Fruit fly (Drosophila melanogaster) S2 (cell line): Measurements from ENCODE around the gene GIIIspla2.

ENCODE experiments used
- CG8478 ChIP-seq: fragments of >200 bp; optimal IDR thresholded peaks from 2 replicates; lab custom pipeline; 2018
- CTCF ChIP-seq, 2 experiments: fragments of >200 bp; optimal IDR thresholded peaks; 2 replicates each; lab custom pipeline; 2018

The GIIIspla2 gene

DNA sequence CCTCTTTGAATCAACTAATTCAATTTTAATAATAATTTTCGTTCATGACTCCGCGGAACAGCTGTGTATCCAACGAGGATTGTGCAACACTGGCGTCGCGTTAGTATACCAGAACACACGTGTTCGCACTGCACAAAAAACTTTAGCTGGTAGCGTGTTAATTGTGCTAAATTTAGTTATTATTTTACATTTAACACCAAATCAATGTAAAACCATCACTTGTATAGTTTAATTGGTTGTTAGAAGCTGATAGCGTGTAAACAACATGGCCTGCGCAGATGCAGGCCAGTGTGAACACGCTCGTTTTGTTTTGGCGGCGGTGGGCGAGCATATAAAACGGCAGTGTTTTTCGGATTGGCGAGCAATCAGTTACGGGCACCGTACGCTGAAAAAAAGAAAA is at the start of gene GIIIspla2, which contains the start of gene Traf6:
Gene GIIIspla2, plus strand, starts transcription at position 335 of the 400 bp plus-strand sequence.
Gene Traf6, minus strand, starts transcription at position 93 of the 400 bp plus-strand sequence.
- no peak for TF ChIP-seq CG8478
- TF ChIP-seq CTCF (optimal IDR thresholded peaks at IDR 0.05; lab: Kevin White, UChicago): no peak

DNA sequence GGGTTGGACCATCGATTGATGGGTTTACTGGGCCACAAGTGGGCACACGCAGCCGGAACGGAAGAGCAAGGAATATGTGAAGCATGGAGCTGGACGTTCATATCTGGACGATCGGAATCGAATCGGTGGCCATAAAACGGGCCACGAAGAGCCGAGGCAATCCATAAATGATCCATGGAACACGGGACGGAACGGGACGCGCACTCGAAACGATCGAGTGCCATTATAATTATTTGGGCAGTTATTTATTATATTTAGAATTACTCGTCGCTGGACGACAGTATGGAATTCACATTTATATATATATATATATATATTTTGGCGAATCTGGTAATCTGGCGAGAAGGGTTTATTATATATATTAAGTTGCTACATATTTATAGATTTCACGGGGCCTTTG is 49.5 kb upstream of the GIIIspla2 start:
- TF ChIP-seq CG8478 (no peak), CTCF (optimal IDR thresholded peaks at IDR 0.05; lab: Kevin White, UChicago) (no peak)

DNA sequence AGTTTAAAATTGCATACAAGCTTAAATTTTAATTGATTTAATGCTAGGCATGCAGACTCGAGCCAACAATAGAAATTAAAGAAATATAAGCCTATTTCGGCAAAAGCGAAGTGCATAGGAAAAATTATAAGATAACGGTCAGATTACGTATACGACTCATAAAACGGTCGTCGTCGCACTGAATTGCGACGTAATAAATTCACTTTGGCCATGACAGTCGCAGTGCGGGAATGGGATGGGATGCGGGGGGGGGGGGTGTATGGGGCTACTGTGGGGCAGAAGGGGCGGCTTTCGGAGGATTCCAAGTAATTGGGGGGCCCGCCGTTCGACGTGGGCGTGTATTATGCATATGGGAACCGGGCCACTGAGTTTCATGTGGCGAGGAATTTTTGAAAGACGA is 46.4 kb upstream of the GIIIspla2 start:
- no peak for TF ChIP-seq CG8478

DNA sequence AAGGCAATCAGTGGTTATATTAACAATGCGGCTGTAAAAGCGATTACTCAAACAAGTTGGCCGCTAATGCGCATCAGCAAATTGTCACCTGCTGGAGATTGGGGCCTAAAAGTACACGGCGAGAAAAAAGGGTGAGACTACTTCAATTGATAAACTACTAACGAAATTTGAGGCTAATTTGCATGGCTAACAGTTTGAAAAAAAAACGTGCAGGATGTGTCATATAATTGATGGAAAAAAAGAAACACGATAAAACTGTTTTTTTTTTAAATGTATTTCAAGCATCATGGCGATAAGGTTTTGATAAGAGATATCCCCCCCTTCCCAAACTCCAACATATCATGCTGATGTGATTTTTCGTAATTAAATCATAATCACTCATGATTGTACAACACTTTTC is 44.7 kb upstream of the GIIIspla2 start:
- no peak for TF ChIP-seq CTCF (optimal IDR thresholded peaks at IDR 0.05; lab: Kevin White, UChicago)

DNA sequence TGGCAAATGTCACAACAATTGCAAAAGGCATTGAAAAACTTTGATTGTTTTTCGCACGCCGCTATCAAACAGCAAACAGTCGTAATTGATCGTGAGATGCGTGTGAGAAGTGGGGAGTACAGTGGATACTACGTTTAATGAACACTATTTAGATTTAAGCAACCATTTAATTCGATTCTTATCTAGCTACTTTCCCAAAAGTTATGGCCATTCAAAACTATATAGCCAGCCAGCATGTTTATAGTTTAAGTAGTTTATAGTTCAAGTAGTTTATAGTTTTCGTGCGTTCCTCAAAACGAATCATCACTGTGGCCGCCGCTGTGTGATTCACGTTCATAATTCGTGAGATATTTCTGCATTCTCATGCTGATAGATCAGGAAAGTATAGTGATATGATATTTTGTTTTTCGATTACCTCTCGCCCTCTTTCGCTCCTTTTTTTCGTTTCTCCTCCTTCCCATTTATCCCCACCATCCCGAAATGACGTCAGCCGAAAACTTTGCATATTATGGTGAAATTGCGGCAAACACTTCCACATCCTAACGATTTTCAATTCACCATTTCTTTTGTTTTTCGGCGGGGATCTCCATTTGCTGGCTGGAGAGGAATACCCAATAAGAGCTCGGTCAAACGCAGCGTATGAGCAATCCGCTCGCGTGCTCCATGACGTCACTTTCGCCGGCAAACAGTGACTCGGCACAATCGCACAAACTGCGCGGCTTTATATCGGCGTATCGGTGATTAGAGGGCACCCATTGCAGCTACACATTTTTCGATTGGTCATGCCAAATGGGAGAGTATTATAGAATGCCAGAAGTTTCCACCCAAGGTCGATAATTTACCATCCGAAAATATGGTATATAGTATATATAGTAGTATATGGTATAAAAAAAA is 43.8 kb upstream of the GIIIspla2 start:
- TF ChIP-seq CG8478: no peak
- no peak for TF ChIP-seq CTCF (optimal IDR thresholded peaks at IDR 0.05; lab: Kevin White, UChicago)

DNA sequence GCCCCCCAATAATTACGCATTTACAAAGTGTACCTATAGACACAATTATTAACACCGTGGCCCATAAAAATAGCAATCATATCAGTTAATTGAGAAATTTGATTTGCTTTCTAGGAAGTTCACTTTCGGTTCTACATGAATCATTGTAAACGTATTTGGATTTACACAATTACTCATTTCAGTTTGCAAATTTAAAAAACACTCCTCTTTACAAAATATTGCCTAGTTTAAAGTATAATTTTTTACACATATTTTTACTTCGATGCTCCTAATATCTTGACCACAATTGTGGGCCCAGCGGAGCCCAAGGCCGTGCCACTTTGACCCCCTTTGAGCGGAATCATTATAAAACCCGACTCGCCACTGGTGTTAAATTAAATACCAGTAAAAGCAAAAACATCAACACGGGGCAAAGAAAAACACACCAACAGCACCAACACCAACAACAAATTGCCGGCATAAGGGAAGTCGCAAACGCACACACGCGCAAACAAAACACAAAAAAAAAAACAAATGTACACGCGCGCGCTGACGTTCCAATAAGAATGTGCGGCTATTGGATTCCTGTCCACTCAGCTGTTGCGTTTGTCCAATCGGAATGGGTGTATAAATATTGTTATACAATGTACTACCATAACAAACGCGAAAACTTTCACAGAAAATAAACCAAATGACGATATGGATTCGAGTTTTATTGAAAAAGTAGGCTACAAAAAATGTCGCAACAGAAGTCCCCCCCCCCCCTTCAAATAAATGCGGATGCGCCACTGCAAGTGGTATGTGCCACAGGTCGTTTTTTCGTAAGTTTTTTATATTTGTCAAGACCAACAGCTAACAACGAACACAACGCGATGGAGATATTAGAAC is 42.7 kb upstream of the GIIIspla2 start:
- no peak for TF ChIP-seq CTCF (optimal IDR thresholded peaks at IDR 0.05; lab: Kevin White, UChicago)
- TF ChIP-seq CG8478: no peak

DNA sequence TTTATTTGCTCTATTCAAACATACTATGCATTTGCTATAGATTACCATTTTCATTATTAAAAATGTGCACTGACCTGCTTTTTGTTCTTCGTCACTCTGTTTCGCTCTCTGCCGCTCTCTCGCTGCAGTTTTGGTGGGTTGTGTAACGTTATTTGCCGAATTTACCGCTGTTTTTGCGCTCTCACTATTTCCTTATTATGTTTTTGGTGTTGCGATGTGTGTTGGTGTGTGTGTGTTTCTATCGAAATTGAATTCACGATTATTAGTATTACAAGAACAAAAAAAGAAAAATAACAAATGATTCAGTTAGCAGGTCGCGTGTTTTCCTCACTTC is 42.1 kb upstream of the GIIIspla2 start:
- TF ChIP-seq CTCF (optimal IDR thresholded peaks at IDR 0.05; lab: Kevin White, UChicago) (no peak), CG8478 (no peak)

DNA sequence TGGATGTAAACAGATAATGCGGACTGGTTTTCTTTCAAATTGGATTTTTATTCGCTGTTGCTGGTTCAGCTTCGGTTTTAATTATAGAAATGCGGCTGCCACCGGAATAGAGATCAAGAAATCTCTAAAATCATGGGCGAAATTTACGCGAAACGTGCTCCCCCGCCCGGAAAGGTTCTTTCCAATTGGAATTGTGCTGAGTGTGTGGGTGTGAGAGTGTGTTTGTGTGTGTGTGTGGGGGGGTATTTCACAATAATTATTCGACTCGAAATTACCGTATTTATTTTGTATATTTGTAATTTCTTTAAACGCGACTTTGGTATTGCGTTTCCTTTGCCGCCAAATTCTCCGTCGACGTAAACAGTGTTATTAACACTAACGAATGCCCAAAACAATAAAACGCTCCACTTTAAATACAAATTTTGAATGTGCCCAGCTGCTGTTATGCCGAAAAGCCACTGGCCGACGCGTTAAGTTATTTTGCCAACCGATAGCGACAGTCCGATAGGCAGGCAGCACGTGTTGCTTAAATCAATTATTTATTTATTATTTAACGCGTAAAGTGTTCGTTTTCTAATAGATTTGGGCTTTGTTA is 41.6 kb upstream of the GIIIspla2 start, which contains the start of gene Gclc:
Gene Gclc, minus strand, starts transcription at position 431 of the 595 bp plus-strand sequence.
- TF ChIP-seq CG8478: no peak
- no peak for TF ChIP-seq CTCF (optimal IDR thresholded peaks at IDR 0.05; lab: Kevin White, UChicago)

DNA sequence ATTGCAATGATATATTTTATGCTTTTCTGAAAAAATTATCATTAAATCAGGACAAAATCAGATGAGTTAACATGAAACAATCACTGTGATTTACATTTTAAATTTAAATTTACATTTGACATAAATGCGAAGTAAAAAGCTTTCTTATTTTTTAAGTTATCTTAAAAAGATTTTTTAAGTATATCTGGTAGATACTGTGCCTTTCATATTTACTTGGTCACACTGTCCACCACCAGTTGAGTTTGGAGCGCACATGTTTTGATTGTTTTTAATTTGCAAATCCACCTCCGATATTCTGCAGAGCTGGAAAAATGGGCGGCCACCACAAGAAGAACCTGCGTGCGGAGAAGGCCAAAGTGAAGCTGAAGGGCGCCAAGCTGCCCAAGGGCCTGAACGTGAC is 40.6 kb upstream of the GIIIspla2 start, which contains the start of gene CG1575:
Gene CG1575, plus strand, starts transcription at position 200 of the 400 bp plus-strand sequence.
- TF ChIP-seq CG8478 (no peak), CTCF (optimal IDR thresholded peaks at IDR 0.05; lab: Kevin White, UChicago) (no peak)

DNA sequence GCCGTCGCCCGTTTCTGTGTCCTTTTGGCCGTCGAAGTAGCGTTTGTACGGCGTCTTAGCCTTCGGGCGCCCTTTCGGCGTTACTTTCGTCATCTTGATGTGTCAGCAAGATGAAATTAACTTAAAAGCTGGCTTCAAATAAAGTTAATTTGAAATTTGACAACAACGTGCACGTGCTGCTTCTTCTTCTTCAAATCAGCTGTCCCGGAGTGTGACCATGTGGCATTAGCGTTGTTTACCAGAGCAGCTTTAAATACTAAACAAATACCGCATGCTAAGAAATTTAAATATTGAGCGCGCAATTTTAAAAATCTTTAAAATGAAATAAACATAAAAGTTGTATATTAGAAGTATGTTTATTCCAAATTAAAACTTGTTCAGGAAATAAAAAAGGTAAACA is 36.5 kb upstream of the GIIIspla2 start, which contains the start of gene CG2260:
Gene CG2260, minus strand, starts transcription at position 209 of the 400 bp plus-strand sequence.
- no peak for TF ChIP-seq CTCF (optimal IDR thresholded peaks at IDR 0.05; lab: Kevin White, UChicago)
- TF ChIP-seq CG8478: no peak

DNA sequence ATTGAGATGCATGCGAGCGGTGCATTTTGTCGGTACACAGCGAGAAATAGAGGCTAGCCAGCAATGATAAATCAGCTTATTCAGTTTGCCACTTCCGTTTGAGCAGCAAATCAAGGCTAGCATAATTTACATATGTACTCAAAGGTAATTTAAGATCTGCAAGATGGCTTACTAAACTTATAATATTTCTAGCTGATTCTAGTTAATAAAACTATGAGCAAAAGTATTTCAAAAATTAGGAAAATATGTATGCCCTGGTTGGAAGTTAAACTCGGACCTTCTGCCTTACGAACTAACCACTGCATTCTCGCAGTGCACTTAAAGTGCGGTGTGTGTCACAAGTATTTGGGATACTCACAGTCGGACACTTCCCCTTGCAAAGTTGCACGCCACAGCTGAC is 34.6 kb upstream of the GIIIspla2 start:
- TF ChIP-seq CG8478 (no peak), CTCF (optimal IDR thresholded peaks at IDR 0.05; lab: Kevin White, UChicago) (no peak)

DNA sequence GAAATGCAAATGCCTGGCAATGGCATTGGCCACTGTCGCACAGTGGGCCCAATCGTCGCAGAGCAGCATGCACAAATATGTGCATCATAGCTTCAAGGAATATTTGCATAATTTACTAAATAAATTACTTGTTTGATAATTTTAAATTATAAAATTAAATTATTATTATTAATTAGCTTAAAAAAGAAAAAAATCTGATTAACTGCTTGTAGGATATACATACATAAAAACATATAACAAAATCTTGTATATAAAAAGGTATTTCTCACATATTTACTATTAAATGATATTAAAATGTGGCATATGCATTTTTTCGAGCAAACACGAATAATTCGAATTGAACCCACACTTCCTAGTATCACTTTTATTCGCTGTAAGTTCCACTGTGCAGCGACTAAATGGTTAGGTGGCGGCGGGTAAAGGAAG is 32.2 kb upstream of the GIIIspla2 start:
- TF ChIP-seq CTCF (optimal IDR thresholded peaks at IDR 0.05; lab: Kevin White, UChicago): no peak

DNA sequence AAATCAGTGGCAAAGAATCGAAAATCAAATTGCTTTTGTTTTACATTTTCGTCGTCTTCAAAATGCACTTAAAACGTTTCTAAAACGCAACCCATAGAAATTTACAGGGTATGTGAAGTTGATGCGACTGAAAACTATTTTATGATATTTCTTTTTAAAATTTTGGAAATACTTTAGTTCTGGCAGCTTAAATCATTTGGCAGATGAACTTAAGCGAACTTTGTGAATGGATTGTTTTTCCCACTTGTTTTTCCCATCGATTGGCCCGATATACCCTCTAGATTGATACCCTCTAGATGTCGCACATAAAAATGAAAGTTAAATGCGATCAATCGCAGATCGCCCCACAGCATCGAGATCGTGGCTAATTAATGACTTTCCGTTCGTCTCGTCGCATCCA is 31.3 kb upstream of the GIIIspla2 start:
- TF ChIP-seq CG8478: no peak
- TF ChIP-seq CTCF (optimal IDR thresholded peaks at IDR 0.05; lab: Kevin White, UChicago): no peak

DNA sequence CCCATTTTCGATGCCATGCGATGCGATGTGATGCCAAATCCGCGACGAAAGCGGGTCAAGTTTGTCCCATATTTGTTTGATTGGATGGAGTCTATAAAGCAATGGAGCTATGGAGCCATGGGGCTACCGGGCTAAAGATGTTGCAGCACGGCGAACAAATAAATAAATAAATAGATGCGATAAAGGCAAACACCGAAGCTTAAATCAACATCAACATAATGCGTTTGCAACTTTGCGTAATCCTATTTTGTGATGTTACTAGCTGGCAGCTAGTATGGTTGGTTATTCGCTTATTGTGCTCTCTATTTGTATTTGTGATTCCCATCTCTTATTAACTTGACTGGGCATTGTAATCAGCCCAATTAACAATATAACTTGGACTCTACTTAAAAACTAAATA is 29.3 kb upstream of the GIIIspla2 start:
- no peak for TF ChIP-seq CG8478
- TF ChIP-seq CTCF (optimal IDR thresholded peaks at IDR 0.05; lab: Kevin White, UChicago): no peak

DNA sequence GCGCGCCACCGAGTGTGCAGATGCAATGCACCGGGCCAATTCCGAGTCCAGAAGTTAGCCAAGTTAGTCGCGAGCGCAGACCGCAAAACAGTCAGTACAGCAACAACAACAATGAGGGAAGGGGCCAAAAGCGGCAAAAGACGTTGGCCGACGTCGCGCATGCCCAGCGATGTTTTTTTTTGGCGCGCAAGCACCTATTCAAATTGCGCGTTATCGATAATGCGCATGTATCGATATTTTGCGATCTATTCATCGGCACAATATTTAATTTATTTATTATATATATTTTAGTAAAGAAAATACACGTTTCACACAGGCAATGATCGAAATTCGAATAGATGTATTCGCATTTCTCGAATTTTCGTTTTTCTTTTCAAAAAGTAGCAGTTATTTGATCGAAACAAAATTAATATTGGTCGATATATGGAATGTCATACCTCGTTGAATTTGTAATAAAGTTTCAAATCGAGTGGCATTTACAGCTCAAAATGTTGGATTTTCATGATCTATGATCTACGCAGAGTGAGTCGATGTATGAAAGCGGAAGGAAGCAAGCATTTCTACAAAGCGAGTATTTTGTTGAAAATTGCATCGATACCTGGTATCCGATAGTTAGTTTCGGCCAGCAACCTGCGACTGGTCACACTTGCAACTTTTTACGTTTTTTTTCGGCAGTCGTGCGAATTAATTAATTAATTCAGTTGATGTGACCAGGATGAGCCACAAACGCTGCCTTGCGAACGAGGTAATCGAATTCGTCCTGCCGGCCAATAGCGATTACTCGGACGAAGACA is 28.0 kb upstream of the GIIIspla2 start, which contains the start of gene CG2116:
Gene CG2116, plus strand, starts transcription at position 609 of the 794 bp plus-strand sequence.
- TF ChIP-seq CTCF (optimal IDR thresholded peaks at IDR 0.05; lab: Kevin White, UChicago) (no peak), CG8478 (no peak)
